Worm (Caenorhabditis elegans): ENCODE results near the gene F16B4.4.

Gene F16B4.4

ce11 chrV:1640008-1640407 lies 46.2 kb downstream of the F16B4.4 start, which contains the start of gene str-221:
Gene str-221, plus strand, starts transcription at chrV:1640308.
- TF ChIP-seq aly-1 (tag; optimal IDR thresholded peaks at IDR 0.05) (no peak), pes-1 (GFP tag; IDR thresholded peaks at IDR 0.05) (no peak), hmg-4 (GFP tag; optimal IDR thresholded peaks at IDR 0.05) (no peak), hnd-1 (tag; optimal IDR thresholded peaks at IDR 0.05) (no peak), scrt-1 (GFP tag; IDR thresholded peaks at IDR 0.05) (no peak), ceh-13 (GFP tag; optimal IDR thresholded peaks at IDR 0.05) (no peak), ceh-36 (tag; optimal IDR thresholded peaks at IDR 0.05) (no peak), tbx-37 (GFP tag; conservative IDR thresholded peaks at IDR 0.05) (no peak), B0310.2 (tag; optimal IDR thresholded peaks at IDR 0.05) (no peak), flt-1 (GFP tag; IDR thresholded peaks at IDR 0.05) (no peak), F13C5.2 (tag; optimal IDR thresholded peaks at IDR 0.05) (no peak), hmbx-1 (tag; optimal IDR thresholded peaks at IDR 0.05) (no peak), tbx-11 (GFP tag; IDR thresholded peaks at IDR 0.05) (no peak), ama-1 (optimal IDR thresholded peaks at IDR 0.05) (no peak), ets-7 (tag; optimal IDR thresholded peaks at IDR 0.05) (no peak)

- TF ChIP-seq ets-7 (tag; optimal IDR thresholded peaks at IDR 0.05) (no peak), hnd-1 (tag; optimal IDR thresholded peaks at IDR 0.05) (no peak), flt-1 (GFP tag; IDR thresholded peaks at IDR 0.05) (no peak), F13C5.2 (tag; optimal IDR thresholded peaks at IDR 0.05) (no peak), B0310.2 (tag; optimal IDR thresholded peaks at IDR 0.05) (no peak), ceh-36 (tag; optimal IDR thresholded peaks at IDR 0.05) (no peak), tbx-11 (GFP tag; IDR thresholded peaks at IDR 0.05) (no peak), tbx-37 (GFP tag; conservative IDR thresholded peaks at IDR 0.05) (no peak), scrt-1 (GFP tag; IDR thresholded peaks at IDR 0.05) (no peak), hmg-4 (GFP tag; optimal IDR thresholded peaks at IDR 0.05) (no peak), sea-1 (GFP tag; conservative IDR thresholded peaks at IDR 0.05) (no peak)
These were observed 48.4 kb downstream of the F16B4.4 start, which contains the start of gene Y46H3D.1 for ce11 chrV:1642199-1642598. Gene Y46H3D.1, plus strand, starts transcription at chrV:1642499.

DNA sequence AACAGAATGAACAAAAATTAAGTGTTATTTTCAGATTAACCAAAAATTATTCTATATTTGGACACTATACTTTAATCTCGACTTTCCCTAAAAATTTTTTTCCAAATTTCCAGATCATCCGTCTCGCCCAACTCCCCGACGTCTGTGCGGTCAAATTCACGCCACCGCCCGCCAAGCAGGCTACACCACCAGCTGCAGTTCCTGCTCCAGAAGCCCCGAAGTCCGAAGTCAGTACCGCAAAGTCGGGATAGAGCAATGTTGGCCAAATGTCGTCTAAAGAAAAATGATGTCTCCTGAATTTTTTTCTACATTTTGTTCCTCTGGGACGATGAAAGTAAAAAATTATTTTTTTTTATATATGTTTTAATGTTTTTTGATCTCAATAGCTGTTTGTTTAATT lies 48.9 kb downstream of the F16B4.4 start:
- TF ChIP-seq B0310.2 (tag; optimal IDR thresholded peaks at IDR 0.05) (no peak), hmbx-1 (tag; optimal IDR thresholded peaks at IDR 0.05) (no peak), tra-4 (tag; optimal IDR thresholded peaks at IDR 0.05) (no peak), ceh-36 (tag; optimal IDR thresholded peaks at IDR 0.05) (no peak), tbx-11 (GFP tag; IDR thresholded peaks at IDR 0.05) (no peak), scrt-1 (GFP tag; IDR thresholded peaks at IDR 0.05) (no peak), aly-1 (tag; optimal IDR thresholded peaks at IDR 0.05) (no peak), ama-1 (optimal IDR thresholded peaks at IDR 0.05) (no peak), hmg-4 (GFP tag; optimal IDR thresholded peaks at IDR 0.05) (no peak), ets-7 (tag; optimal IDR thresholded peaks at IDR 0.05) (no peak), tbx-37 (GFP tag; conservative IDR thresholded peaks at IDR 0.05) (no peak), sea-1 (GFP tag; conservative IDR thresholded peaks at IDR 0.05) (no peak)

ce11 chrV:1643886-1644285 lies 50.1 kb downstream of the F16B4.4 start, which contains the start of gene alh-2:
Gene alh-2, plus strand, starts transcription at chrV:1644169.
- TF ChIP-seq aly-1 (tag; optimal IDR thresholded peaks at IDR 0.05) (no peak), scrt-1 (GFP tag; IDR thresholded peaks at IDR 0.05) (no peak), hnd-1 (tag; optimal IDR thresholded peaks at IDR 0.05) (no peak), tbx-11 (GFP tag; IDR thresholded peaks at IDR 0.05) (no peak)

All from whole organism, early embryonic.